Fruit fly (Drosophila melanogaster): ENCODE data around the gene CG31220.

- no peak for TF ChIP-seq CG8478 (optimal IDR thresholded peaks at IDR 0.05)
- no peak for TF ChIP-seq CTCF (optimal IDR thresholded peaks at IDR 0.05)
These were observed 24.6 kb downstream of the CG31220 start for dm6 chr3R:19672905-19673304.

Data from S2 (cell line).